Fruit fly (Drosophila melanogaster): Measurements from ENCODE around the gene dan.

The dan gene

dm6 chr3R:25193726-25194204 lies 9.6 kb downstream of the dan start, which contains the start of gene lobo (continued):
- TF ChIP-seq CG8290 (GFP tag; optimal IDR thresholded peaks at IDR 0.05) (peak; percentile 66), CG8290 (tag; optimal IDR thresholded peaks at IDR 0.05) (peak in 1 of 2 experiments; percentile 79), gsb (GFP tag; IDR thresholded peaks at IDR 0.05) (no peak), stc (GFP tag; IDR thresholded peaks at IDR 0.05) (peak; percentile 69), trem (tag; optimal IDR thresholded peaks at IDR 0.05) (peak; percentile 60), Ada2b (GFP tag; IDR thresholded peaks at IDR 0.05) (no peak), toy (GFP tag; IDR thresholded peaks at IDR 0.05) (no peak), usp (GFP tag; optimal IDR thresholded peaks at IDR 0.05) (no peak), CG13624 (GFP tag; optimal IDR thresholded peaks at IDR 0.05) (peak; percentile 83), pho (GFP tag; optimal IDR thresholded peaks at IDR 0.05) (peak; percentile 64), ci (GFP tag; IDR thresholded peaks at IDR 0.05) (peak; percentile 95), Aef1 (GFP tag; IDR thresholded peaks at IDR 0.05) (peak; percentile 26; the same call in 1 of the 3 replicates), CG7987 (GFP tag; optimal IDR thresholded peaks at IDR 0.05) (peak; percentile 69), luna (GFP tag; optimal IDR thresholded peaks at IDR 0.05) (peak; percentile 27), CG6791 (GFP tag; IDR thresholded peaks at IDR 0.05; ENCODE audit: partially characterized antibody) (no peak), BtbVII (GFP tag; optimal IDR thresholded peaks at IDR 0.05) (no peak), gro (GFP tag; optimal IDR thresholded peaks at IDR 0.05) (peak; percentile 57), CG2116 (GFP tag; optimal IDR thresholded peaks at IDR 0.05) (peak; percentile 64), CG4820 (GFP tag; optimal IDR thresholded peaks at IDR 0.05) (no peak), CG4282 (GFP tag; optimal IDR thresholded peaks at IDR 0.05) (no peak), Lhr (GFP tag; optimal IDR thresholded peaks at IDR 0.05) (peak; percentile 82), kni (GFP tag; optimal IDR thresholded peaks at IDR 0.05) (peak; percentile 10), CG13296 (GFP tag; optimal IDR thresholded peaks at IDR 0.05) (peak; percentile 43), Abd-B (GFP tag; optimal IDR thresholded peaks at IDR 0.05) (peak; percentile 65), Dp (GFP tag; optimal IDR thresholded peaks at IDR 0.05) (peak; percentile 29), eyg (GFP tag; optimal IDR thresholded peaks at IDR 0.05) (peak; percentile 71), her (GFP tag; optimal IDR thresholded peaks at IDR 0.05) (peak; percentile 5), sr (GFP tag; IDR thresholded peaks at IDR 0.05) (peak; percentile 40; the same call in 1 of the 3 replicates), PHDP (tag; optimal IDR thresholded peaks at IDR 0.05) (peak; percentile 73), nerfin-2 (GFP tag; IDR thresholded peaks at IDR 0.05; ENCODE audit: partially characterized antibody) (no peak), nau (GFP tag; optimal IDR thresholded peaks at IDR 0.05) (no peak), CG7839 (tag; optimal IDR thresholded peaks at IDR 0.05) (peak; percentile 50), slbo (GFP tag; IDR thresholded peaks at IDR 0.05) (peak; percentile 85), chinmo (GFP tag; IDR thresholded peaks at IDR 0.05; ENCODE audit: partially characterized antibody) (0 out of 4 replicates have a peak, but pooled peaks have one; percentile 26), fd96Cb (tag; optimal IDR thresholded peaks at IDR 0.05) (peak; percentile 24), CG42726 (GFP tag; IDR thresholded peaks at IDR 0.05; ENCODE audit: partially characterized antibody) (peak; percentile 62; the same call in 1 of the 2 replicates), odd (GFP tag; optimal IDR thresholded peaks at IDR 0.05) (no peak), Fer1 (GFP tag; optimal IDR thresholded peaks at IDR 0.05) (peak; percentile 65), tx (GFP tag; optimal IDR thresholded peaks at IDR 0.05) (peak; percentile 38), CG18476 (GFP tag; optimal IDR thresholded peaks at IDR 0.05) (no peak), CG4617 (GFP tag; optimal IDR thresholded peaks at IDR 0.05; ENCODE audit: borderline replicate concordance) (peak; percentile 12), CG17829 (tag; optimal IDR thresholded peaks at IDR 0.05) (peak; percentile 61), CG17612 (GFP tag; IDR thresholded peaks at IDR 0.05) (no peak), ato (GFP tag; IDR thresholded peaks at IDR 0.05; ENCODE audit: partially characterized antibody) (no peak), Bgb (GFP tag; IDR thresholded peaks at IDR 0.05; ENCODE audit: partially characterized antibody) (peak; percentile 64; the same call in 1 of the 2 replicates), Deaf1 (tag; optimal IDR thresholded peaks at IDR 0.05) (peak; percentile 12), Atf3 (GFP tag; optimal IDR thresholded peaks at IDR 0.05) (peak; percentile 30), sens-2 (GFP tag; IDR thresholded peaks at IDR 0.05) (peak; percentile 75), CG2875 (GFP tag; optimal IDR thresholded peaks at IDR 0.05) (peak; percentile 30), CG10462 (GFP tag; optimal IDR thresholded peaks at IDR 0.05) (peak; percentile 6)

Measured in whole organism, embryonic.